Worm (Caenorhabditis elegans): Measurements from ENCODE around the gene grd-5.

grd-5 gene

ce11 chrV:8603272-8603671 is 15.6 kb upstream of the grd-5 start, which contains the start of gene F41E6.5:
Gene F41E6.5, plus strand, starts transcription at chrV:8603480.
- TF ChIP-seq unc-55 (GFP tag; optimal IDR thresholded peaks at IDR 0.05) (no peak), zag-1 (tag; optimal IDR thresholded peaks at IDR 0.05) (no peak), ceh-16 (tag; optimal IDR thresholded peaks at IDR 0.05) (no peak), nhr-21 (tag; optimal IDR thresholded peaks at IDR 0.05) (peak; percentile 1), crh-2 (tag; optimal IDR thresholded peaks at IDR 0.05) (peak; percentile 72), sma-9 (GFP tag; optimal IDR thresholded peaks at IDR 0.05) (peak; percentile 47), sma-9 (tag; optimal IDR thresholded peaks at IDR 0.05) (no peak), fos-1 (tag; optimal IDR thresholded peaks at IDR 0.05) (peak; percentile 26)

- TF ChIP-seq sma-3 (GFP tag; optimal IDR thresholded peaks at IDR 0.05) (peak; percentile 94), alr-1 (tag; optimal IDR thresholded peaks at IDR 0.05) (no peak), F13H6.1 (tag; optimal IDR thresholded peaks at IDR 0.05) (peak; percentile 90), ama-1 (optimal IDR thresholded peaks at IDR 0.05) (peak; percentile 64), ceh-16 (tag; optimal IDR thresholded peaks at IDR 0.05) (peak; percentile 30), snpc-4 (tag; optimal IDR thresholded peaks at IDR 0.05) (peak; percentile 86), lin-11 (tag; optimal IDR thresholded peaks at IDR 0.05) (peak; percentile 91), ztf-4 (tag; optimal IDR thresholded peaks at IDR 0.05) (peak; percentile 90), lin-39 (tag; optimal IDR thresholded peaks at IDR 0.05) (no peak), nhr-21 (tag; optimal IDR thresholded peaks at IDR 0.05) (peak; percentile 87), mbf-1 (tag; optimal IDR thresholded peaks at IDR 0.05) (no peak), skn-1 (tag; optimal IDR thresholded peaks at IDR 0.05) (peak; percentile 14), peb-1 (tag; optimal IDR thresholded peaks at IDR 0.05) (no peak), dmd-4 (tag; optimal IDR thresholded peaks at IDR 0.05) (no peak), aly-2 (tag; optimal IDR thresholded peaks at IDR 0.05) (no peak), nhr-23 (tag; optimal IDR thresholded peaks at IDR 0.05) (no peak), lsy-2 (tag; optimal IDR thresholded peaks at IDR 0.05) (peak; percentile 74 to 93), nhr-77 (tag; optimal IDR thresholded peaks at IDR 0.05) (no peak), ztf-1 (GFP tag; conservative IDR thresholded peaks at IDR 0.05) (no peak), ceh-82 (tag; optimal IDR thresholded peaks at IDR 0.05) (no peak), mdl-1 (tag; optimal IDR thresholded peaks at IDR 0.05) (peak; percentile 29 to 72), blmp-1 (tag; optimal IDR thresholded peaks at IDR 0.05; ENCODE audit: insufficient read depth) (peak; percentile 91), sma-9 (GFP tag; optimal IDR thresholded peaks at IDR 0.05) (peak; percentile 94), sma-9 (tag; optimal IDR thresholded peaks at IDR 0.05) (no peak), nhr-25 (tag; optimal IDR thresholded peaks at IDR 0.05) (peak; percentile 84), nhr-12 (tag; optimal IDR thresholded peaks at IDR 0.05) (no peak), R02D3.7 (tag; optimal IDR thresholded peaks at IDR 0.05) (no peak), elt-3 (tag; optimal IDR thresholded peaks at IDR 0.05) (no peak), zag-1 (tag; optimal IDR thresholded peaks at IDR 0.05) (peak; percentile 84), fos-1 (tag; optimal IDR thresholded peaks at IDR 0.05) (peak; percentile 100), ztf-11 (tag; optimal IDR thresholded peaks at IDR 0.05) (no peak), mab-5 (tag; optimal IDR thresholded peaks at IDR 0.05) (peak; percentile 85), gmeb-1 (tag; optimal IDR thresholded peaks at IDR 0.05) (peak; percentile 84), elt-1 (tag; optimal IDR thresholded peaks at IDR 0.05) (no peak), unc-55 (GFP tag; optimal IDR thresholded peaks at IDR 0.05) (peak; percentile 99), Y55F3AM.14 (GFP tag; optimal IDR thresholded peaks at IDR 0.05) (peak; percentile 75), crh-2 (tag; optimal IDR thresholded peaks at IDR 0.05) (peak; percentile 98), lin-13 (GFP tag; optimal IDR thresholded peaks at IDR 0.05) (peak; percentile 94), sem-4 (tag; optimal IDR thresholded peaks at IDR 0.05) (peak; percentile 90), unc-62 (GFP tag; optimal IDR thresholded peaks at IDR 0.05) (peak; percentile 51), nhr-10 (tag; optimal IDR thresholded peaks at IDR 0.05) (peak; percentile 20), egl-27 (tag; optimal IDR thresholded peaks at IDR 0.05) (peak; percentile 71), C34F6.9 (tag; optimal IDR thresholded peaks at IDR 0.05) (peak; percentile 98), nhr-237 (tag; optimal IDR thresholded peaks at IDR 0.05) (no peak), nhr-11 (tag; optimal IDR thresholded peaks at IDR 0.05) (no peak), unc-39 (tag; optimal IDR thresholded peaks at IDR 0.05) (no peak), ZK546.5 (tag; optimal IDR thresholded peaks at IDR 0.05) (peak; percentile 27), nhr-129 (tag; optimal IDR thresholded peaks at IDR 0.05) (peak; percentile 92), nhr-6 (tag; optimal IDR thresholded peaks at IDR 0.05) (peak; percentile 76)
Measured at ce11 chrV:8606099-8606696, 12.6 kb upstream of the grd-5 start, which contains the start of gene vps-60. Gene vps-60, minus strand, starts transcription at chrV:8606128.

Data from whole organism, L2 larva.